Fruit fly (Drosophila melanogaster): ENCODE data around the gene Cpr65Ax1.

Gene Cpr65Ax1

DNA sequence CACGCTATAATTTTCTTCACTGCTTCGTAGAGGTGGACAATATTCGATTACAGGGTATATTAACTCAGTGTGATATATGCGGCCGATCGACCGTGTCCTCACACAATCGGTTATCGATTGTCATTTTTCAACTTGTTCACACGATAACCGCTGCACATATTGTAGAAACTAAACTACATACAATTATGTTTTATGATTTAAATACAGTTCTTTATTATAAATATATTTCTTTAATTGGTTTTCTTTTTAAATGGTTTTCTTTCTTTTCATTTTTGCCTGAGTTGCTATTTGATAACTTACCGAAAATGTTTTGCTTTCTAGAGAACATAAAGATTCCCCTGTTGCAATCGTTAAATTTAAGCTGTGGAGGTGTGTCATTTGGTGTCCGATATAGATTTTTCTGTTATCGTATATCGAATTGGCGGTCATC lies 26.1 kb upstream of the Cpr65Ax1 start, which contains the start of the genes fmt and CG7376 (continued):
- TF ChIP-seq fd3F (GFP tag; optimal IDR thresholded peaks at IDR 0.05) (peak; percentile 37), TFAM (GFP tag; optimal IDR thresholded peaks at IDR 0.05) (no peak), fd64A (GFP tag; optimal IDR thresholded peaks at IDR 0.05) (no peak), br (optimal IDR thresholded peaks at IDR 0.05) (no peak), Antp (GFP tag; optimal IDR thresholded peaks at IDR 0.05) (no peak), vnd (GFP tag; IDR thresholded peaks at IDR 0.05; ENCODE audit: partially characterized antibody) (peak; percentile 84), slbo (GFP tag; IDR thresholded peaks at IDR 0.05) (peak; percentile 61), Ssrp (tag; optimal IDR thresholded peaks at IDR 0.05) (peak; percentile 15), CG11093 (GFP tag; IDR thresholded peaks at IDR 0.05) (no peak), pnt (GFP tag; optimal IDR thresholded peaks at IDR 0.05) (no peak), Sry-δ (GFP tag; optimal IDR thresholded peaks at IDR 0.05) (peak; percentile 76), p53 (GFP tag; optimal IDR thresholded peaks at IDR 0.05) (no peak), Sox100B (GFP tag; optimal IDR thresholded peaks at IDR 0.05) (no peak), Sox102F (GFP tag; optimal IDR thresholded peaks at IDR 0.05) (no peak), GATAe (GFP tag; conservative IDR thresholded peaks at IDR 0.05) (no peak), Neu2 (GFP tag; optimal IDR thresholded peaks at IDR 0.05; ENCODE audit: borderline replicate concordance) (no peak), Vsx1 (GFP tag; optimal IDR thresholded peaks at IDR 0.05) (no peak), CG6654 (GFP tag; optimal IDR thresholded peaks at IDR 0.05) (no peak), CG2712 (tag; optimal IDR thresholded peaks at IDR 0.05) (no peak), YL-1 (GFP tag; optimal IDR thresholded peaks at IDR 0.05) (peak; percentile 78), CG7963 (GFP tag; IDR thresholded peaks at IDR 0.05; ENCODE audit: partially characterized antibody) (peak; percentile 85), CG33213 (GFP tag; optimal IDR thresholded peaks at IDR 0.05) (no peak), CG43689 (GFP tag; IDR thresholded peaks at IDR 0.05) (no peak), Blimp-1 (GFP tag; optimal IDR thresholded peaks at IDR 0.05) (no peak), Eip74EF (GFP tag; optimal IDR thresholded peaks at IDR 0.05) (no peak), CG7987 (GFP tag; optimal IDR thresholded peaks at IDR 0.05) (no peak), pita (GFP tag; optimal IDR thresholded peaks at IDR 0.05) (no peak), CG2199 (GFP tag; IDR thresholded peaks at IDR 0.05) (no peak), trem (tag; optimal IDR thresholded peaks at IDR 0.05) (peak; percentile 72), CG17385 (GFP tag; optimal IDR thresholded peaks at IDR 0.05) (no peak), Bgb (GFP tag; IDR thresholded peaks at IDR 0.05; ENCODE audit: partially characterized antibody) (peak; percentile 71), lilli (GFP tag; optimal IDR thresholded peaks at IDR 0.05) (peak; percentile 34), Mad (GFP tag; optimal IDR thresholded peaks at IDR 0.05) (no peak), ftz-f1 (GFP tag; optimal IDR thresholded peaks at IDR 0.05) (no peak), CG4820 (GFP tag; optimal IDR thresholded peaks at IDR 0.05) (no peak), grau (tag; optimal IDR thresholded peaks at IDR 0.05) (no peak), Opbp (GFP tag; IDR thresholded peaks at IDR 0.05; ENCODE audit: partially characterized antibody) (peak; percentile 78; the same call in 2 of the 3 replicates), Ptx1 (GFP tag; IDR thresholded peaks at IDR 0.05) (no peak), CG11560 (tag; IDR thresholded peaks at IDR 0.05) (no peak), kay (GFP tag; optimal IDR thresholded peaks at IDR 0.05) (no peak), CG8290 (GFP tag; optimal IDR thresholded peaks at IDR 0.05) (no peak), CG8290 (tag; optimal IDR thresholded peaks at IDR 0.05) (no peak), CG7928 (GFP tag; optimal IDR thresholded peaks at IDR 0.05) (no peak), psq (GFP tag; optimal IDR thresholded peaks at IDR 0.05) (no peak), sima (GFP tag; optimal IDR thresholded peaks at IDR 0.05) (no peak), dm (GFP tag; optimal IDR thresholded peaks at IDR 0.05) (no peak), Hsf (GFP tag; optimal IDR thresholded peaks at IDR 0.05) (peak; percentile 20), CG10274 (GFP tag; optimal IDR thresholded peaks at IDR 0.05) (no peak), CG18476 (GFP tag; optimal IDR thresholded peaks at IDR 0.05) (no peak), crp (GFP tag; optimal IDR thresholded peaks at IDR 0.05) (no peak), Dad (GFP tag; optimal IDR thresholded peaks at IDR 0.05) (no peak), Abd-B (GFP tag; optimal IDR thresholded peaks at IDR 0.05) (no peak)
